Fruit fly (Drosophila melanogaster): ENCODE results near the gene CG1552.

DNA sequence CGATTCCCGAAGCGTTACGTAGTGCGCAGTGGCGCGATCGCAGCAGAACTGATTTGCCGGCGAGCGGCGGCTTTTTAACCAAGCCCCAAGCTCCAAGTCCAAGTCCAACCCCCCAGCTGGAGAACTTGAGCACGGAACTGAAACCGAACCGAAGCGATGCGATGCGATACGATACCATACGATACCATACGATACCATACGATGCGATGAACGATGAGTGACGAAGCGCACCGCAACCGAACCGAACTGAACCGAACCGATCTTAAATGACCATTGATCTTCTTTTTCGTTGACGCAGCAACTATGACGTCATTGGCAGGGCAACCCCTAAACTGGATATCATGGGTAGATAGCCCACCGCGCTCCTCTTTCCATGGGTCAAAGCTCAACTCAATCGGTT lies 32.9 kb upstream of the CG1552 start, which contains the start of gene sev:
- TF ChIP-seq Vsx2 (GFP tag; optimal IDR thresholded peaks at IDR 0.05; ENCODE audit: partially characterized antibody), result no peak
- no peak for TF ChIP-seq CG9705 (GFP tag; optimal IDR thresholded peaks at IDR 0.05)
- TF ChIP-seq dl (GFP tag; optimal IDR thresholded peaks at IDR 0.05; ENCODE audit: insufficient read depth in 1 of 2, partially characterized antibody in 2 of 2), result no peak
- no peak for TF ChIP-seq foxo (GFP tag; optimal IDR thresholded peaks at IDR 0.05)
- no peak for TF ChIP-seq Dfd (GFP tag; optimal IDR thresholded peaks at IDR 0.05)
- no peak for TF ChIP-seq br (GFP tag; optimal IDR thresholded peaks at IDR 0.05)
- TF ChIP-seq OdsH (GFP tag; optimal IDR thresholded peaks at IDR 0.05), result no peak
- no peak for TF ChIP-seq Jra (GFP tag; optimal IDR thresholded peaks at IDR 0.05)
- TF ChIP-seq psq (GFP tag; optimal IDR thresholded peaks at IDR 0.05), result no peak
- no peak for TF ChIP-seq pan (optimal IDR thresholded peaks at IDR 0.05)
- TF ChIP-seq CrebA (GFP tag; optimal IDR thresholded peaks at IDR 0.05; ENCODE audit: borderline replicate concordance), result no peak
- TF ChIP-seq Abd-B (GFP tag; optimal IDR thresholded peaks at IDR 0.05), result no peak
- TF ChIP-seq dsf (GFP tag; optimal IDR thresholded peaks at IDR 0.05; ENCODE audit: borderline replicate concordance), result no peak
- TF ChIP-seq brk (GFP tag; optimal IDR thresholded peaks at IDR 0.05), result no peak
